Worm (Caenorhabditis elegans): ENCODE measurements around the gene ceh-10.

ceh-10 gene

ce11 chrIII:5785273-5785929, 13.4 kb upstream of the ceh-10 start, which contains the start of gene Y37B11A.3 (continued):
- TF ChIP-seq lin-38 (GFP tag; IDR thresholded peaks at IDR 0.05) (no peak), gei-8 (GFP tag; optimal IDR thresholded peaks at IDR 0.05) (no peak), lin-13 (GFP tag; optimal IDR thresholded peaks at IDR 0.05) (peak; percentile 56), daf-12 (tag; optimal IDR thresholded peaks at IDR 0.05) (no peak), nhr-48 (tag; optimal IDR thresholded peaks at IDR 0.05) (peak; percentile 33)

- TF ChIP-seq unc-62 (GFP tag; optimal IDR thresholded peaks at IDR 0.05 in 1 of 2) (no peak), unc-62 (tag; optimal IDR thresholded peaks at IDR 0.05) (no peak), Y48G9A.11 (GFP tag; IDR thresholded peaks at IDR 0.05) (no peak), Y75B8A.6 (GFP tag; IDR thresholded peaks at IDR 0.05) (no peak), nhr-11 (tag; optimal IDR thresholded peaks at IDR 0.05) (no peak)
These were observed 8.3 kb upstream of the ceh-10 start, which contains the start of gene rev-3 for ce11 chrIII:5790550-5790949. Gene rev-3, minus strand, starts transcription at chrIII:5790650.

- TF ChIP-seq sdz-12 (GFP tag; optimal IDR thresholded peaks at IDR 0.05) = no peak
- TF ChIP-seq skn-1 (tag; optimal IDR thresholded peaks at IDR 0.05) = no peak
- no peak for TF ChIP-seq nhr-42 (GFP tag; IDR thresholded peaks at IDR 0.05)
- TF ChIP-seq ctbp-1 (GFP tag; IDR thresholded peaks at IDR 0.05) = no peak
- no peak for TF ChIP-seq mdt-29 (GFP tag; IDR thresholded peaks at IDR 0.05)
- no peak for TF ChIP-seq D1046.2 (GFP tag; IDR thresholded peaks at IDR 0.05)
These were observed 3.9 kb upstream of the ceh-10 start for ce11 chrIII:5794982-5795381.

- TF ChIP-seq hlh-30 (tag; optimal IDR thresholded peaks at IDR 0.05; ENCODE audit: insufficient read depth) (peak; percentile 55), hif-1 (tag; optimal IDR thresholded peaks at IDR 0.05) (peak in 1 of 2 experiments; percentile 38), F26F4.8 (GFP tag; conservative IDR thresholded peaks at IDR 0.05) (no peak), T26A8.4 (GFP tag; IDR thresholded peaks at IDR 0.05) (no peak), unc-130 (GFP tag; optimal IDR thresholded peaks at IDR 0.05) (peak; percentile 59), mes-2 (tag; optimal IDR thresholded peaks at IDR 0.05; ENCODE audit: poor library complexity, severe bottlenecking) (peak; percentile 89), nhr-25 (tag; optimal IDR thresholded peaks at IDR 0.05; ENCODE audit: borderline replicate concordance, insufficient read depth) (no peak), dpl-1 (GFP tag; optimal IDR thresholded peaks at IDR 0.05) (peak; percentile 76)
These were observed 4.1 kb downstream of the ceh-10 start, which contains the start of the genes polq-1 and him-10 for ce11 chrIII:5802971-5803370. Gene polq-1, minus strand, starts transcription at chrIII:5803160. Gene him-10, plus strand, starts transcription at chrIII:5803260.

ce11 chrIII:5805273-5805672, 6.4 kb downstream of the ceh-10 start, which contains the start of gene R12B2.3:
Gene R12B2.3, plus strand, starts transcription at chrIII:5805573.
- TF ChIP-seq lir-3 (tag; optimal IDR thresholded peaks at IDR 0.05) = no peak
- no peak for TF ChIP-seq nhr-10 (tag; optimal IDR thresholded peaks at IDR 0.05)
- TF ChIP-seq mxl-2 (GFP tag; conservative IDR thresholded peaks at IDR 0.05) = no peak
- no peak for TF ChIP-seq D1046.2 (GFP tag; IDR thresholded peaks at IDR 0.05)
- TF ChIP-seq F49E8.2 (tag; optimal IDR thresholded peaks at IDR 0.05; ENCODE audit: borderline replicate concordance) = no peak
- TF ChIP-seq ceh-44 (GFP tag; IDR thresholded peaks at IDR 0.05) = no peak
- TF ChIP-seq pha-4 (GFP tag; IDR thresholded peaks at IDR 0.05) = no peak
- TF ChIP-seq pha-4 (tag; optimal IDR thresholded peaks at IDR 0.05) = no peak
- no peak for TF ChIP-seq mdt-29 (GFP tag; IDR thresholded peaks at IDR 0.05)
- TF ChIP-seq lim-7 (GFP tag; IDR thresholded peaks at IDR 0.05) = no peak
- no peak for TF ChIP-seq zip-2 (tag; optimal IDR thresholded peaks at IDR 0.05)
- TF ChIP-seq nhr-6 (tag; optimal IDR thresholded peaks at IDR 0.05) = no peak
- no peak for TF ChIP-seq unc-130 (GFP tag; optimal IDR thresholded peaks at IDR 0.05)
- TF ChIP-seq mep-1 (tag; optimal IDR thresholded peaks at IDR 0.05) = no peak
- TF ChIP-seq ama-1 (optimal IDR thresholded peaks at IDR 0.05) = no peak
- no peak for TF ChIP-seq spr-1 (tag; optimal IDR thresholded peaks at IDR 0.05)
- TF ChIP-seq hmg-1.1 (GFP tag; IDR thresholded peaks at IDR 0.05) = no peak
- TF ChIP-seq F44E2.7 (GFP tag; IDR thresholded peaks at IDR 0.05) = no peak
